Worm (Caenorhabditis elegans): ENCODE measurements around the gene Y49E10.21.

DNA sequence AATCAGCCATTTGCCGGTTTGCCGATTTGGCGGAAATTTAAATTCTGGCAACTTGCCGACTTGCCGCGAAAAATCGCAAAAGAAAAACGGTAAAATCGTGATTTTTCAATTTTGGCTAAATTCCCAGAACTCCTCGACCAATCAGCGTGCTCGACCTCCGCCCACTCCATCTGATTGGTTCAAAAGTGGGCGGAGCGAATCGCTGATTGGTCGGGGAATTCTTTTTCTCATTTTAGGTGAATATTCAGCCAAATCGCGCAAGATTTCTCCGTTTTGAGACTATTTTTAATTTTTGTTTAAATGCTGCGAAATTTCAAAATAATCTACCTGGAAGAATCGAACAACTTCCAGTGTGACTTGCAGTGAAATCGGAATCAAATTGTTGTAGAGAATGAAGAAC lies 42.9 kb upstream of the Y49E10.21 start:
- TF ChIP-seq unc-39 (tag; optimal IDR thresholded peaks at IDR 0.05) (no peak), nhr-237 (tag; optimal IDR thresholded peaks at IDR 0.05) (no peak), pha-4 (tag; optimal IDR thresholded peaks at IDR 0.05) (no peak), mep-1 (tag; optimal IDR thresholded peaks at IDR 0.05) (no peak), unc-120 (tag; optimal IDR thresholded peaks at IDR 0.05; ENCODE audit: poor library complexity, severe bottlenecking) (no peak), lin-13 (tag; optimal IDR thresholded peaks at IDR 0.05) (no peak), snpc-4 (tag; optimal IDR thresholded peaks at IDR 0.05) (no peak), nhr-2 (tag; optimal IDR thresholded peaks at IDR 0.05) (no peak), unc-62 (GFP tag; optimal IDR thresholded peaks at IDR 0.05) (no peak), nhr-76 (tag; optimal IDR thresholded peaks at IDR 0.05) (no peak), lsy-2 (tag; optimal IDR thresholded peaks at IDR 0.05) (no peak), blmp-1 (tag; optimal IDR thresholded peaks at IDR 0.05) (no peak)
